Fruit fly (Drosophila melanogaster) whole organism, embryonic: ENCODE data around the gene fwe.

Source experiments
- prd ChIP-seq, 3 experiments: fragments of >200 bp in 2 of 3; fragments of 200-800 bp in 1 of 3; sonication (Bioruptor generic) in 1 of 3; optimal IDR thresholded peaks in 2 of 3; IDR thresholded peaks in 1 of 3; 2 replicates in 2 of 3; 3 replicates in 1 of 3; pipeline versions ENCODE4 v1.3.6 to Lab custom; 2017 to 2022; ENCODE audit warnings: missing biosample characterization in 1 of 3, missing genetic modification characterization in 1 of 3
- pum ChIP-seq: fragments of 200-800 bp; sonication (Bioruptor generic); optimal IDR thresholded peaks from 2 replicates; lab custom pipeline; 2016; ENCODE audit warnings: missing biosample characterization, missing genetic modification characterization

dm6 chr3L:15832146-15832545, 15.9 kb upstream of the fwe start, which contains the start of gene CG12713:
- TF ChIP-seq pum (GFP tag; lab: Kevin White, UChicago) (no peak), prd (optimal IDR thresholded peaks at IDR 0.05; lab: Kevin White, UChicago) (no peak), prd (GFP tag; IDR thresholded peaks at IDR 0.05; lab: Robert Waterston, UW) (no peak)
